Worm (Caenorhabditis elegans) whole organism, midembryonic: ENCODE results near the gene F45B8.5.
"Not testable (repeated sequence)": the region's sequence is repeated elsewhere in the genome, so short reads cannot be mapped to it uniquely, and the experiment has no call there.

Source experiments
- T22C8.4 ChIP-seq: fragments of 200-800 bp; sonication (Bioruptor generic); IDR thresholded peaks from 2 replicates; pipeline ENCODE4 v1.3.6; 2022; ENCODE audit warnings: missing genetic modification characterization, missing compliant biosample characterization
- cog-1 ChIP-seq: sonication (generic microtip); optimal IDR thresholded peaks from 2 replicates; lab custom pipeline; 2016; ENCODE audit warnings: missing genetic modification characterization, missing compliant biosample characterization
- flt-1 ChIP-seq: fragments of 200-800 bp; sonication (Bioruptor generic); IDR thresholded peaks from 2 replicates; pipeline ENCODE4 v1.3.6; 2022; ENCODE audit warnings: missing genetic modification characterization, missing compliant biosample characterization
- klf-2 ChIP-seq: fragments of 200-800 bp; sonication (Bioruptor generic); conservative IDR thresholded peaks from 2 replicates; pipeline ENCODE4 v1.3.6; 2022; ENCODE audit warnings: missing genetic modification reagents, missing genetic modification characterization, missing compliant biosample characterization
- med-1 ChIP-seq: sonication (generic microtip); optimal IDR thresholded peaks from 2 replicates; lab custom pipeline; 2017; ENCODE audit warnings: missing genetic modification characterization, mild to moderate bottlenecking, missing compliant biosample characterization, antibody characterized with exemption, missing genetic modification reagents; ENCODE audit not compliant: insufficient read depth
- ref-1 ChIP-seq: fragments of 200-800 bp; sonication (Bioruptor generic); conservative IDR thresholded peaks from 2 replicates; pipeline ENCODE4 v1.3.6; 2022; ENCODE audit warnings: missing genetic modification reagents, missing genetic modification characterization, missing compliant biosample characterization
- tab-1 ChIP-seq: fragments of 200-800 bp; sonication (Bioruptor generic); IDR thresholded peaks from 2 replicates; pipeline ENCODE4 v1.3.6; 2022; ENCODE audit warnings: missing genetic modification characterization, missing compliant biosample characterization
- ztf-23 ChIP-seq: fragments of 200-800 bp; sonication (Bioruptor generic); IDR thresholded peaks from 2 replicates; pipeline ENCODE4 v1.3.6; 2022; ENCODE audit warnings: missing genetic modification reagents, missing genetic modification characterization, missing compliant biosample characterization
- ztf-29 ChIP-seq: fragments of 200-800 bp; sonication (Bioruptor generic); IDR thresholded peaks from 2 replicates; pipeline ENCODE4 v1.3.6; 2022; ENCODE audit warnings: missing genetic modification reagents, missing genetic modification characterization, missing compliant biosample characterization

F45B8.5 gene

ce11 chrX:14961471-14961870 lies 4.4 kb upstream of the F45B8.5 start, which contains the start of gene idpp-3:
Gene idpp-3, minus strand, starts transcription at chrX:14961571.
- TF ChIP-seq tab-1: no peak
- TF ChIP-seq ztf-23 (GFP tag; lab: Robert Waterston, UW): no peak
- TF ChIP-seq T22C8.4 (GFP tag; lab: Robert Waterston, UW): no peak
- TF ChIP-seq flt-1: no peak
- no peak for TF ChIP-seq ref-1 (GFP tag; lab: Robert Waterston, UW)
- TF ChIP-seq klf-2 (GFP tag; lab: Robert Waterston, UW): no peak
- TF ChIP-seq ztf-29 (GFP tag; lab: Robert Waterston, UW): no peak
- no peak for TF ChIP-seq cog-1 (tag; lab: Kevin White, UChicago)
- no peak for TF ChIP-seq med-1

DNA sequence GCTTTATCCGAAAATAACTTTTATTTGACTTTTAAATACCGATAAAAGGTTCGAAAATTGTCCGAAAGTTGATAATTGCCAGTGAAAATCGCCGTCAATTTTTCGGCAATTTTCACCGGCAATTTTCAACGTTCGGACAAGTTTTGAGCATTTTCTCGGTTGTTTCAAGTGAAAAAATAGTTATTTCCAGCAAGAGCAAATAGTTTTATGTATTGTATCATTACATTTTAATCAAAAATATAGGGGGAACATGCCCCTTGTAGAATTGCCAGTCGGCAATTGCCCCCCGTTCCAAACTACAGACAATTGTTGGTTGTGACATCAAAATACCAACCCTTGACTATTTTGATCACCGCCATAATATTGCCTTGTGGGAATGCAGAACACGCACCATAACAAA lies 3.4 kb upstream of the F45B8.5 start, which contains the start of gene rgs-10:
Gene rgs-10, plus strand, starts transcription at position 301 of the 400 bp plus-strand sequence.
- TF ChIP-seq tab-1 (no peak), ztf-29 (GFP tag; lab: Robert Waterston, UW) (no peak), ztf-23 (GFP tag; lab: Robert Waterston, UW) (no peak), klf-2 (GFP tag; lab: Robert Waterston, UW) (no peak), ref-1 (GFP tag; lab: Robert Waterston, UW) (no peak), cog-1 (tag; lab: Kevin White, UChicago) (no peak), med-1 (no peak)

DNA sequence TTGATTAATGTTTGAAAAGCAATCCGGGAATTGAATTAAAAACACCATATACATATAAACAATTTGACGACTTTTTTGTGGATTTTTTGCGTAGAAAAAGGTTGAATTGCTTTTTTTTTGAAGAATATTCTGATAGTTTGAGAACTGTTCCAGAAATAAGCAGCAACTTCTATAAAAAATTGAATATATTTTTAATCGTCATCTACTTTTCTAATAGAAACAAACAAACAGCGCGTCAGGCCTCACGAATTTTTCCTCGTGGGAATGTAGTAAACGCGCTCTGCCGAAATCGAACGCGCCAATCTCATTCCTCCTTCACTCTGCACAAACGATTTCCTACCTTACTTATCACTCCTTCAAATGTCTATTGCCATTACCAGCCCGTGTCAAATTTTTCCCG lies 1.6 kb upstream of the F45B8.5 start, which contains the start of gene rgs-11:
Gene rgs-11, plus strand, starts transcription at position 301 of the 400 bp plus-strand sequence.
- TF ChIP-seq flt-1: no peak
- no peak for TF ChIP-seq med-1
- TF ChIP-seq ref-1 (GFP tag; lab: Robert Waterston, UW): no peak
- TF ChIP-seq T22C8.4 (GFP tag; lab: Robert Waterston, UW): no peak

DNA sequence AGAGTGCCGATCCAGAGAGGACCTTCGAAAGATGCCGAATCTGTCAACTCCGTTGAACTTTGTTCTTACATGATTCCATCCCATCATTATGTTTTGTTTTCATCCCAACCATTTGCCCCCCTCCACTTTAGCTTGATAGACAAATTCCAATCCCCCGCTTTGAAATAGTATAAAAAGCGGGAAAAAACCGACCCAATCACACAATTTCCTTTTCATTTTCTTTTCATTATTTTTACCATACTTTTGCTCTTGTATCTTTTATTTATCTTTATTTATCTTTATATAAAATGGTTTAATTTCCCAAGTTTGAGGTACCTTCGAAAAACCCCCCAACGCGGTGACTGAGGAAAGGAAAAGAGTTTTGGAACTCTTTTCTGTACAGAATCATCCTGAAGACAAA lies 654 bp downstream of the F45B8.5 start, which contains the start of gene F20D1.22:
Gene F20D1.22, plus strand, starts transcription at position 301 of the 400 bp plus-strand sequence.
- not testable (repeated sequence) for TF ChIP-seq ztf-23 (GFP tag; lab: Robert Waterston, UW); T22C8.4 (GFP tag; lab: Robert Waterston, UW); tab-1

- TF ChIP-seq cog-1 (tag; lab: Kevin White, UChicago) (no peak), T22C8.4 (GFP tag; lab: Robert Waterston, UW) (no peak), ztf-29 (GFP tag; lab: Robert Waterston, UW) (no peak), ref-1 (GFP tag; lab: Robert Waterston, UW) (no peak), ztf-23 (GFP tag; lab: Robert Waterston, UW) (no peak), flt-1 (no peak), med-1 (no peak), klf-2 (GFP tag; lab: Robert Waterston, UW) (no peak), tab-1 (no peak)
These were observed 3.8 kb downstream of the F45B8.5 start for ce11 chrX:14969615-14970014.

- TF ChIP-seq med-1: no peak
- TF ChIP-seq ztf-23 (GFP tag; lab: Robert Waterston, UW): no peak
- TF ChIP-seq klf-2 (GFP tag; lab: Robert Waterston, UW): no peak
- 0 out of 2 replicates have a peak, but pooled peaks have one; percentile 39 for TF ChIP-seq T22C8.4 (GFP tag; lab: Robert Waterston, UW)
- no peak for TF ChIP-seq flt-1
These were observed 4.5 kb downstream of the F45B8.5 start, which contains the start of the genes flwr-1 and tbc-1 for ce11 chrX:14970221-14970801. Gene flwr-1, minus strand, starts transcription at chrX:14970271. Gene tbc-1, plus strand, starts transcription at chrX:14970751.

DNA sequence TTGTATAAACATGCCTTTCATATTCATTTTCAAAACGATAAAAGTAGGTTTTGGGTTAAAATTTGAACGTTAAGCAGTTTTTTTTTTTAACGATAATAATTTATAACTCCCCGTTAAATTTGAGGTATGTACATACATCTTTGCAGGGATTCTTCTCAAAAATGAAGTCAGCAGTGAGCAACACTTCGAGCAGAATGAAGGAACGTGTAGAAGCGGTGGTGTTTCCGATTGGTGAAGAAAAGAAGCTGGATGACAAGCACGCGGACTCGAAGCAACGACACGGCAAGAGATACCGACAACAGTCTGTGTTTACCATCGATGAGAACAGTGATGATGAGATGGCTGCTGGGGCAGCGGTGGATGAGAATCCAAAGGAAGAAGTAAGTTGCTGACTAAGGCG lies 7.2 kb downstream of the F45B8.5 start:
- TF ChIP-seq cog-1 (tag; lab: Kevin White, UChicago) (no peak), T22C8.4 (GFP tag; lab: Robert Waterston, UW) (no peak), med-1 (no peak), flt-1 (no peak), klf-2 (GFP tag; lab: Robert Waterston, UW) (no peak), ref-1 (GFP tag; lab: Robert Waterston, UW) (no peak), ztf-29 (GFP tag; lab: Robert Waterston, UW) (no peak), tab-1 (no peak), ztf-23 (GFP tag; lab: Robert Waterston, UW) (no peak)

ce11 chrX:14975467-14976167 lies 9.8 kb downstream of the F45B8.5 start, which contains the start of gene F20D1.3:
Gene F20D1.3, plus strand, starts transcription at chrX:14976117.
- TF ChIP-seq med-1: no peak
- TF ChIP-seq cog-1 (tag; lab: Kevin White, UChicago): peak; percentile 67
- peak; percentile 29; the same call in 1 of the 2 replicates for TF ChIP-seq flt-1
- no peak for TF ChIP-seq ref-1 (GFP tag; lab: Robert Waterston, UW)
- no peak for TF ChIP-seq ztf-23 (GFP tag; lab: Robert Waterston, UW)

DNA sequence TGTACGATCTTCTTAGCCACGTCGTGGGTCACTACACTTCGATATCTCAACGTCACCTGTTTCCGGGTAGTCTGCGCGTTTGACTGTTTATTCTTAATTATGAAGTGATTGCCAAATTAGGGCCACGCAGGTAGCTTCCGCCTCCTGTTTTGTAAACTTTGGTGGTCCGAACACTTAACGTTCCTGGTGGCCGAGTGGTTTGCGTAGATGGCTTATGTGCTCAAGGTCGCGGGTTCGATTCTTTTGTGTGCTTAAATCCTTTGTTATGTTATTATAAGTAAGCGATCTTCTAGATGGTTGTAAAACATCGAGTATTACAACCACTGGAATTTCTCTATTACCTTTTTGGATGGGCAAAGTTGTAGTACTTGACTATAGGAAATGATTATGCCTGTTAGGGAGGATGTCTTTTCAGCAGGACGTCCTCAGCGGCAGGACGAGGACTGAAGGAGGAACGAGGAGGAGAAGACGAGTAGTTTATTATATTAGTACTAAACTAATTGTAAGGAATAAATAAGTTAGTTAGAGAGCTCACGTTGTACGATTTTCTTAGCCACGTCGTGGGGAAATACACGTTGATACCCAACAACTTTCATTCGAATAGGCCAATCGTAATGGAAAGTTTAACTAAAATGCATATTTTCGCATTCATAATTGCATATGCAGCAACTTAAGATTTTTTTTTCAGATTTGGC lies 11.1 kb downstream of the F45B8.5 start:
- TF ChIP-seq T22C8.4 (GFP tag; lab: Robert Waterston, UW) (no peak), cog-1 (tag; lab: Kevin White, UChicago) (no peak), klf-2 (GFP tag; lab: Robert Waterston, UW) (no peak), flt-1 (no peak), tab-1 (no peak), ztf-23 (GFP tag; lab: Robert Waterston, UW) (no peak), ztf-29 (GFP tag; lab: Robert Waterston, UW) (no peak), ref-1 (GFP tag; lab: Robert Waterston, UW) (no peak), med-1 (no peak)
